Worm (Caenorhabditis elegans) whole organism, early embryonic: ENCODE measurements around the gene C16C8.19.

Source experiments
- ama-1 ChIP-seq: fragments of 150-350 bp; optimal IDR thresholded peaks from 2 replicates; lab custom pipeline; 2014
- ceh-13 ChIP-seq: fragments of 200-800 bp; sonication (Bioruptor generic); optimal IDR thresholded peaks from 2 replicates; lab custom pipeline; 2018; ENCODE audit warnings: mild to moderate bottlenecking, missing genetic modification characterization, missing compliant biosample characterization
- ceh-36 ChIP-seq: sonication (generic microtip); optimal IDR thresholded peaks from 2 replicates; lab custom pipeline; 2016; ENCODE audit warnings: missing genetic modification characterization, inconsistent platforms, missing compliant biosample characterization
- ets-7 ChIP-seq: sonication (generic microtip); optimal IDR thresholded peaks from 2 replicates; lab custom pipeline; 2016; ENCODE audit warnings: missing genotype, missing genetic modification characterization, missing compliant biosample characterization
- flt-1 ChIP-seq: fragments of 200-800 bp; sonication (Bioruptor generic); IDR thresholded peaks from 2 replicates; pipeline ENCODE4 v1.3.6; 2022; ENCODE audit warnings: missing genetic modification characterization, missing compliant biosample characterization
- hmbx-1 ChIP-seq: sonication (generic microtip); optimal IDR thresholded peaks from 2 replicates; lab custom pipeline; 2016; ENCODE audit warnings: mild to moderate bottlenecking, missing genetic modification characterization, missing compliant biosample characterization
- hmg-4 ChIP-seq: fragments of 200-800 bp; sonication (Bioruptor generic); optimal IDR thresholded peaks from 2 replicates; lab custom pipeline; 2018; ENCODE audit warnings: mild to moderate bottlenecking, missing genetic modification characterization, missing compliant biosample characterization
- tbx-37 ChIP-seq: fragments of 200-800 bp; sonication (Bioruptor generic); conservative IDR thresholded peaks from 2 replicates; pipeline ENCODE4 v1.3.6; 2022; ENCODE audit warnings: missing genetic modification reagents, missing genetic modification characterization, missing compliant biosample characterization

DNA sequence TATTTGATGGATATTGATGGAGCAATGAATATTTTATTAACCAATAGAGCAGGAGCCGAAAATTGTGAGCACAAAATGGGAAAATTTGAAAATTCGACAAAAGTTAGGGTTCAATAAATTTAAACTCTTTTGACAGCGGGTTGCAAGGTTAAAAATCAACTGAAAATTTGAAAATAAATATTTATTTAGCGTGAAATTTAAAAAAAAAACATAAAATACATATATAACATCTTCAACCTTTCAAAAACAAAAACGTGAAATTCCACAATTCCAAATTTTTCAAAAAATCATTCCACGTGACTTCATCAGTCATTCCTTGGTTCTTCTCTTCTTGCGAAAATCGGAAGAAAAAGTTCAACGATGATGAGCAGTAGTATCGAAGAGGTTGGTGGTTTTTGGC, 28.9 kb upstream of the C16C8.19 start, which contains the start of gene C16C8.18:
- TF ChIP-seq ceh-36 (tag; lab: Kevin White, UChicago) = no peak
- no peak for TF ChIP-seq tbx-37 (GFP tag; lab: Robert Waterston, UW)
- TF ChIP-seq ama-1 (lab: Kevin White, UChicago) = no peak
- no peak for TF ChIP-seq hmg-4
- TF ChIP-seq ets-7 (tag; lab: Kevin White, UChicago) = no peak
- TF ChIP-seq ceh-13 (GFP tag; lab: Kevin White, UChicago) = no peak
- TF ChIP-seq flt-1 = no peak
- no peak for TF ChIP-seq hmbx-1 (tag; lab: Kevin White, UChicago)
